Fruit fly (Drosophila melanogaster): ENCODE measurements around the gene CG14285.

DNA sequence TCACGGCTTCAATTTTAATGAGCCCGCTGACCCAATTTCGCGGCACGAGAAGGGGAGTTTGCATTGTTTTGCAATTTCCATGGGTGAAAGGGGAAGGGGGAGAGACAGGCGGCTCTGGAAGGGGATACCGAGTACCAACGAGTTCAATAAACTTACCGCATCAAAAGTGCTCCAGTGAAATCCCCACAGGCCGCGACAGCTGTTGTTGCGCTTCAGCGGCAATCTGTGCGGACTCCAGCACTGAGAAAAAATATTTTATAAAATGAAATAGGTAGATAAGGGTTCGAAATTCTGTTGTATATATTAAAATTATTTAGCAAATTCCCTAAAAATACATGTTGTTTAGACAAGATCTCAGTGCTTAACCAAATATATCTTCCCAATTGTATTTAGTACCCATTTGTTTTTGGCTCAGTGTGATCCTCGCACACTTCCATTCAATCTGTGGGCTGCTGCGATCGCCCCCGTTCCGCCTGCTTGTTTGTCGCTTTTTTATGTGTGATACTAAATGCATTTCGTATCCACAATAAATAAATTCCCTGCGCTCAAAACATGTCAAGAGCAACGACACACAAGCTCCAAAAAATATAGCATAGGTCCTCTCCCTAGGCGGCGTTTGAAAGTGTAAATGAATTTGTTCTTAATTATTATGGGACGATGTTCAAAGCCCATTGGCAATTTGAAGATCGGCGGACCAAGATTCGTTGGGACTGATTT is 29.2 kb upstream of the CG14285 start:
- TF ChIP-seq cic (GFP tag; optimal IDR thresholded peaks at IDR 0.05): no peak
- no peak for TF ChIP-seq CG11617 (GFP tag; optimal IDR thresholded peaks at IDR 0.05)
- no peak for TF ChIP-seq CG7101 (tag; optimal IDR thresholded peaks at IDR 0.05)
